Fruit fly (Drosophila melanogaster): ENCODE data around the gene Setd3.
A peak's percentile ranks its signal among the peaks of the same experiment; 100 is the strongest.

Gene Setd3

dm6 chrX:6973340-6973739 lies 4.8 kb upstream of the Setd3 start, which contains the start of gene CG3040 (continued):
- peak; percentile 39; the same call in 1 of the 2 replicates for TF ChIP-seq CG10366 (GFP tag; IDR thresholded peaks at IDR 0.05)
- no peak for TF ChIP-seq MESR4 (GFP tag; optimal IDR thresholded peaks at IDR 0.05)
- peak; percentile 20 for TF ChIP-seq CG7556 (GFP tag; optimal IDR thresholded peaks at IDR 0.05)
- TF ChIP-seq kni (GFP tag; optimal IDR thresholded peaks at IDR 0.05): no peak
- no peak for TF ChIP-seq Gug (GFP tag; IDR thresholded peaks at IDR 0.05)
- peak; percentile 11 for TF ChIP-seq slp2 (GFP tag; optimal IDR thresholded peaks at IDR 0.05)
- no peak for TF ChIP-seq Scr (GFP tag; IDR thresholded peaks at IDR 0.05; ENCODE audit: partially characterized antibody)
- TF ChIP-seq gsb-n (tag; optimal IDR thresholded peaks at IDR 0.05): no peak
- TF ChIP-seq NfI (GFP tag; optimal IDR thresholded peaks at IDR 0.05): peak; percentile 28
- peak; percentile 9 for TF ChIP-seq nom (GFP tag; optimal IDR thresholded peaks at IDR 0.05)
- no peak for TF ChIP-seq ro (GFP tag; IDR thresholded peaks at IDR 0.05)
- no peak for TF ChIP-seq pnt (GFP tag; optimal IDR thresholded peaks at IDR 0.05)
- no peak for TF ChIP-seq ase (GFP tag; IDR thresholded peaks at IDR 0.05)
- TF ChIP-seq Hsf (GFP tag; optimal IDR thresholded peaks at IDR 0.05): peak; percentile 37
- peak; percentile 39 for TF ChIP-seq CG31441 (GFP tag; IDR thresholded peaks at IDR 0.05)
- peak; percentile 70 for TF ChIP-seq YL-1 (GFP tag; optimal IDR thresholded peaks at IDR 0.05)
- no peak for TF ChIP-seq ato (GFP tag; IDR thresholded peaks at IDR 0.05; ENCODE audit: partially characterized antibody)
- peak; percentile 35 for TF ChIP-seq ind (GFP tag; optimal IDR thresholded peaks at IDR 0.05)
- TF ChIP-seq dati (GFP tag; IDR thresholded peaks at IDR 0.05): no peak
- peak; percentile 67 for TF ChIP-seq CG9932 (GFP tag; IDR thresholded peaks at IDR 0.05)
- TF ChIP-seq CG14050 (GFP tag; IDR thresholded peaks at IDR 0.05): no peak
- no peak for TF ChIP-seq CG9215 (GFP tag; IDR thresholded peaks at IDR 0.05)
- peak; percentile 15 for TF ChIP-seq abd-A (tag; optimal IDR thresholded peaks at IDR 0.05)
- TF ChIP-seq ttk (GFP tag; IDR thresholded peaks at IDR 0.05): 0 out of 2 replicates have a peak, but pooled peaks have one; percentile 13
- peak; percentile 49 for TF ChIP-seq ftz-f1 (GFP tag; optimal IDR thresholded peaks at IDR 0.05)
- no peak for TF ChIP-seq corto (GFP tag; optimal IDR thresholded peaks at IDR 0.05)
- TF ChIP-seq gro (GFP tag; optimal IDR thresholded peaks at IDR 0.05): peak; percentile 44
- TF ChIP-seq CG2678 (tag; optimal IDR thresholded peaks at IDR 0.05): peak; percentile 39
- no peak for TF ChIP-seq lov (optimal IDR thresholded peaks at IDR 0.05)
- no peak for TF ChIP-seq lov (GFP tag; IDR thresholded peaks at IDR 0.05)
- peak; percentile 99 for TF ChIP-seq CG15601 (tag; optimal IDR thresholded peaks at IDR 0.05)
- no peak for TF ChIP-seq B-H1 (GFP tag; IDR thresholded peaks at IDR 0.05)
- TF ChIP-seq Vsx1 (GFP tag; optimal IDR thresholded peaks at IDR 0.05): no peak
- no peak for TF ChIP-seq Tbp (GFP tag; optimal IDR thresholded peaks at IDR 0.05)
- no peak for TF ChIP-seq eve (GFP tag; optimal IDR thresholded peaks at IDR 0.05)
- TF ChIP-seq exex (tag; optimal IDR thresholded peaks at IDR 0.05): no peak
- TF ChIP-seq dan (GFP tag; IDR thresholded peaks at IDR 0.05): no peak
- TF ChIP-seq CG34422 (GFP tag; IDR thresholded peaks at IDR 0.05): no peak
- TF ChIP-seq cas (GFP tag; IDR thresholded peaks at IDR 0.05): no peak
- peak; percentile 13 for TF ChIP-seq chn (GFP tag; optimal IDR thresholded peaks at IDR 0.05)
- TF ChIP-seq CG12391 (tag; optimal IDR thresholded peaks at IDR 0.05): peak; percentile 51
- no peak for TF ChIP-seq C15 (GFP tag; IDR thresholded peaks at IDR 0.05)
- TF ChIP-seq tio (GFP tag; optimal IDR thresholded peaks at IDR 0.05): no peak
- TF ChIP-seq Med (GFP tag): peak; percentile 83
- no peak for TF ChIP-seq CG15479 (GFP tag; optimal IDR thresholded peaks at IDR 0.05)
- TF ChIP-seq Hey (tag; optimal IDR thresholded peaks at IDR 0.05): no peak
- no peak for TF ChIP-seq CG3838 (GFP tag; optimal IDR thresholded peaks at IDR 0.05)
- TF ChIP-seq Ptx1 (GFP tag; IDR thresholded peaks at IDR 0.05): peak; percentile 36; the same call in 1 of the 2 replicates
- TF ChIP-seq slbo (GFP tag; IDR thresholded peaks at IDR 0.05): peak; percentile 78
- no peak for TF ChIP-seq CG14667 (GFP tag; IDR thresholded peaks at IDR 0.05)
- no peak for TF ChIP-seq ewg (GFP tag; optimal IDR thresholded peaks at IDR 0.05)
- no peak for TF ChIP-seq Drgx (GFP tag; IDR thresholded peaks at IDR 0.05)
